Worm (Caenorhabditis elegans): ENCODE data around the gene ssq-1.

Gene ssq-1

ce11 chrIV:9846574-9846973, 5.8 kb upstream of the ssq-1 start, which contains the start of gene K07F5.6:
Gene K07F5.6 (minus strand): TSS chrIV:9846674.
- TF ChIP-seq Y79H2A.3 (GFP tag; conservative IDR thresholded peaks at IDR 0.05) (no peak), D2030.7 (GFP tag; IDR thresholded peaks at IDR 0.05) (no peak), mes-4 (tag; optimal IDR thresholded peaks at IDR 0.05) (no peak), lsl-1 (GFP tag; optimal IDR thresholded peaks at IDR 0.05) (no peak)

ce11 chrIV:9848075-9848474, 4.3 kb upstream of the ssq-1 start, which contains the start of gene K07F5.7:
Gene K07F5.7 (minus strand): TSS chrIV:9848175.
- TF ChIP-seq lsy-27 (tag; optimal IDR thresholded peaks at IDR 0.05; ENCODE audit: borderline replicate concordance, insufficient read depth) (no peak), hmg-20 (GFP tag; IDR thresholded peaks at IDR 0.05) (no peak), egl-44 (GFP tag; IDR thresholded peaks at IDR 0.05) (no peak), F55B11.4 (tag; optimal IDR thresholded peaks at IDR 0.05; ENCODE audit: borderline replicate concordance, insufficient read depth) (no peak), Y56A3A.18 (GFP tag; IDR thresholded peaks at IDR 0.05) (no peak), xnd-1 (tag; optimal IDR thresholded peaks at IDR 0.05) (no peak), hlh-12 (tag; optimal IDR thresholded peaks at IDR 0.05) (no peak), egl-18 (GFP tag; IDR thresholded peaks at IDR 0.05) (no peak), pha-4 (tag; optimal IDR thresholded peaks at IDR 0.05) (no peak), F10E7.11 (tag; optimal IDR thresholded peaks at IDR 0.05) (no peak), tbp1 (GFP tag; optimal IDR thresholded peaks at IDR 0.05) (no peak), madf-3 (GFP tag; IDR thresholded peaks at IDR 0.05) (no peak), mcd-1 (GFP tag; IDR thresholded peaks at IDR 0.05) (no peak), ceh-91 (GFP tag; IDR thresholded peaks at IDR 0.05) (no peak), bed-2 (GFP tag; IDR thresholded peaks at IDR 0.05) (no peak), dox-1 (GFP tag; IDR thresholded peaks at IDR 0.05) (no peak)

- TF ChIP-seq F22D6.2 (tag; optimal IDR thresholded peaks at IDR 0.05) (no peak), somi-1 (GFP tag; optimal IDR thresholded peaks at IDR 0.05) (no peak), atf-7 (tag; optimal IDR thresholded peaks at IDR 0.05) (no peak), hlh-26 (GFP tag; conservative IDR thresholded peaks at IDR 0.05) (no peak), chd-7 (tag; optimal IDR thresholded peaks at IDR 0.05) (no peak), attf-3 (GFP tag; conservative IDR thresholded peaks at IDR 0.05) (no peak), C06A6.2 (GFP tag; conservative IDR thresholded peaks at IDR 0.05) (no peak), snpc-1.1 (tag; optimal IDR thresholded peaks at IDR 0.05; ENCODE audit: insufficient read depth) (no peak), egrh-3 (GFP tag; IDR thresholded peaks at IDR 0.05) (no peak), F57C9.4 (tag; optimal IDR thresholded peaks at IDR 0.05) (no peak), sea-2 (GFP tag; IDR thresholded peaks at IDR 0.05) (no peak), aptf-3 (GFP tag; IDR thresholded peaks at IDR 0.05) (no peak)
Measured at ce11 chrIV:9849624-9850023, 2.7 kb upstream of the ssq-1 start, which contains the start of gene K07F5.8. Gene K07F5.8 (minus strand): TSS chrIV:9849724.

ce11 chrIV:9850931-9851330, 1.4 kb upstream of the ssq-1 start, which contains the start of gene ssp-10:
Gene ssp-10 (minus strand): TSS chrIV:9851031.
- no peak for TF ChIP-seq nfyb-1 (GFP tag; IDR thresholded peaks at IDR 0.05)
- TF ChIP-seq mcd-1 (GFP tag; IDR thresholded peaks at IDR 0.05) = no peak
- no peak for TF ChIP-seq Y67H2A.10 (GFP tag; conservative IDR thresholded peaks at IDR 0.05)
- TF ChIP-seq ceh-58 (GFP tag; IDR thresholded peaks at IDR 0.05) = no peak
- TF ChIP-seq ets-4 (GFP tag; optimal IDR thresholded peaks at IDR 0.05) = no peak
- TF ChIP-seq ztf-18 (tag; optimal IDR thresholded peaks at IDR 0.05) = no peak
- no peak for TF ChIP-seq F37B4.10 (GFP tag; IDR thresholded peaks at IDR 0.05)
- TF ChIP-seq rpc-1 (optimal IDR thresholded peaks at IDR 0.05) = no peak
- TF ChIP-seq rpc-1 (tag; optimal IDR thresholded peaks at IDR 0.05) = no peak
- no peak for TF ChIP-seq ztf-25 (GFP tag; IDR thresholded peaks at IDR 0.05)
- TF ChIP-seq bed-1 (GFP tag; IDR thresholded peaks at IDR 0.05) = no peak
- no peak for TF ChIP-seq B0336.3 (GFP tag; IDR thresholded peaks at IDR 0.05)
- no peak for TF ChIP-seq nhr-179 (tag; optimal IDR thresholded peaks at IDR 0.05)
- TF ChIP-seq Y95B8A.8 (GFP tag; IDR thresholded peaks at IDR 0.05) = no peak
- no peak for TF ChIP-seq mel-28 (tag; optimal IDR thresholded peaks at IDR 0.05; ENCODE audit: borderline replicate concordance)
- no peak for TF ChIP-seq C06A6.2 (GFP tag; conservative IDR thresholded peaks at IDR 0.05)
- TF ChIP-seq hmg-20 (GFP tag; IDR thresholded peaks at IDR 0.05) = no peak
- no peak for TF ChIP-seq let-607 (tag; optimal IDR thresholded peaks at IDR 0.05)

Data from whole organism, young adult.